Worm (Caenorhabditis elegans) whole organism, midembryonic: ENCODE results near the gene str-129.

Experiments used
- T22C8.4 ChIP-seq: fragments of 200-800 bp; sonication (Bioruptor generic); IDR thresholded peaks from 2 replicates; pipeline ENCODE4 v1.3.6; 2022; ENCODE audit warnings: missing genetic modification characterization, missing compliant biosample characterization
- cog-1 ChIP-seq: sonication (generic microtip); optimal IDR thresholded peaks from 2 replicates; lab custom pipeline; 2016; ENCODE audit warnings: missing genetic modification characterization, missing compliant biosample characterization
- flt-1 ChIP-seq: fragments of 200-800 bp; sonication (Bioruptor generic); IDR thresholded peaks from 2 replicates; pipeline ENCODE4 v1.3.6; 2022; ENCODE audit warnings: missing genetic modification characterization, missing compliant biosample characterization
- klf-2 ChIP-seq: fragments of 200-800 bp; sonication (Bioruptor generic); conservative IDR thresholded peaks from 2 replicates; pipeline ENCODE4 v1.3.6; 2022; ENCODE audit warnings: missing genetic modification reagents, missing genetic modification characterization, missing compliant biosample characterization
- med-1 ChIP-seq: sonication (generic microtip); optimal IDR thresholded peaks from 2 replicates; lab custom pipeline; 2017; ENCODE audit warnings: missing genetic modification characterization, mild to moderate bottlenecking, missing compliant biosample characterization, antibody characterized with exemption, missing genetic modification reagents; ENCODE audit not compliant: insufficient read depth
- ref-1 ChIP-seq: fragments of 200-800 bp; sonication (Bioruptor generic); conservative IDR thresholded peaks from 2 replicates; pipeline ENCODE4 v1.3.6; 2022; ENCODE audit warnings: missing genetic modification reagents, missing genetic modification characterization, missing compliant biosample characterization
- tab-1 ChIP-seq: fragments of 200-800 bp; sonication (Bioruptor generic); IDR thresholded peaks from 2 replicates; pipeline ENCODE4 v1.3.6; 2022; ENCODE audit warnings: missing genetic modification characterization, missing compliant biosample characterization
- ztf-23 ChIP-seq: fragments of 200-800 bp; sonication (Bioruptor generic); IDR thresholded peaks from 2 replicates; pipeline ENCODE4 v1.3.6; 2022; ENCODE audit warnings: missing genetic modification reagents, missing genetic modification characterization, missing compliant biosample characterization
- ztf-29 ChIP-seq: fragments of 200-800 bp; sonication (Bioruptor generic); IDR thresholded peaks from 2 replicates; pipeline ENCODE4 v1.3.6; 2022; ENCODE audit warnings: missing genetic modification reagents, missing genetic modification characterization, missing compliant biosample characterization

DNA sequence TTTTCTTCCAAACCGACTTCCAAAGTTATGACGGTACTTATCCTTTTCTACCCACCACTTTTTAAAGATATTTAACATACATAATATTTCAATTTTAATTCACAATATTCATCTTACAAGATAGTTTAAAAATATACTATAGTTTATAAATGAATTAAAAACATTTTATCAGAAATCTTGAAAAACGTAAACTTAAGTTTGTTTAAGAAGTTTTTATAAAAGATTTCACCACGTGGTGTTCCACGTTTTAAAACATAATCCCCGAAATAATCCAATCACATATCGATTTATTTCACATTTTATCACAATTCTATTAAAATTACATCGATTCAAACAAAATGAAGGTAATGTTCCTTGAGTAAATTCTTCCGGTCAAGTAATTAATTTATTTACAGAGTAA lies 45.6 kb downstream of the str-129 start, which contains the start of gene ZC513.3:
- no peak for TF ChIP-seq ztf-23 (GFP tag; lab: Robert Waterston, UW)
- TF ChIP-seq ref-1 (GFP tag; lab: Robert Waterston, UW) = no peak
- no peak for TF ChIP-seq klf-2
- TF ChIP-seq T22C8.4 (GFP tag; lab: Robert Waterston, UW) = no peak
- no peak for TF ChIP-seq med-1 (GFP tag; lab: Kevin White, UChicago)
- no peak for TF ChIP-seq flt-1
- TF ChIP-seq tab-1 (GFP tag; lab: Robert Waterston, UW) = no peak
- TF ChIP-seq ztf-29 (GFP tag; lab: Robert Waterston, UW) = no peak
- no peak for TF ChIP-seq cog-1
